Worm (Caenorhabditis elegans) whole organism, L4/young adult: ENCODE results near the gene C33A11.2.

Experiments
- W03F9.2 ChIP-seq: fragments of 150-350 bp; optimal IDR thresholded peaks from 2 replicates; lab custom pipeline; 2014; ENCODE audit warnings: missing biosample characterization, missing genetic modification characterization
- dao-5 ChIP-seq: sonication (generic microtip); optimal IDR thresholded peaks from 2 replicates; lab custom pipeline; 2016; ENCODE audit warnings: missing genotype, missing genetic modification characterization, moderate library complexity, missing compliant biosample characterization
- him-1 ChIP-seq: sonication (generic microtip); optimal IDR thresholded peaks from 2 replicates; lab custom pipeline; 2016; ENCODE audit warnings: missing genotype, missing genetic modification reagents, missing genetic modification characterization, missing compliant biosample characterization

DNA sequence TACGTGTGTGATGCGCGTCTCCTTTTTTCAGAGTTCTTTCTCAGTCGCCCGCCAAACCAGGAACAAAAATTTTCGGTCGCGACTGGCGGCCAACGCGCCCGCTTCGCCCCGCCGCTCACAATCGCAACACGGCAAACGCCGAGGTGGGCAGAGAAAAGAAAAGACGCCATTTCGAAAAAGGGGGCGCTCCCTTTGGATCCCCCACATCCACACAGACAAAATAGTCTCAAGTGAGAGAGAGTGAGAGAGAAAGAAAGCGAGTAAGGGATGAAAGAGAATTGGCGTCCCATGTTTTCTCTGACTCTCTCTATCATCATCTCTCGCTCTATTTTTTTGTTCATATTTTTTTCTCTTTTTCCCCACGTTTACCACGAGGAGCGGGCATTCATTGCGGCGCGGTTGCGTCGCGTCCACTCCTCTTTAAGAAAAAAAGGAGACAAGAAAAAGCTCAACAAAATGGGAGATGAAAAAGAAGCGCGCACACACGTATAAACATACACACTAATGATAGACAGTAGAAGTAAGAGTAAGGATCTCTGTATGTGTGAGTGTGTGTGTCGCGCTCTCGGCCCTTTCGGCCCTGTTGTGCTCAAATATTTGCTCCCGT lies 11.8 kb upstream of the C33A11.2 start:
- peak; percentile 93 for TF ChIP-seq him-1 (tag; lab: Kevin White, UChicago)
- peak; percentile 56 for TF ChIP-seq W03F9.2
- peak; percentile 80 for TF ChIP-seq dao-5
